Fruit fly (Drosophila melanogaster): ENCODE results near the gene CG17190.

CG17190 gene

DNA sequence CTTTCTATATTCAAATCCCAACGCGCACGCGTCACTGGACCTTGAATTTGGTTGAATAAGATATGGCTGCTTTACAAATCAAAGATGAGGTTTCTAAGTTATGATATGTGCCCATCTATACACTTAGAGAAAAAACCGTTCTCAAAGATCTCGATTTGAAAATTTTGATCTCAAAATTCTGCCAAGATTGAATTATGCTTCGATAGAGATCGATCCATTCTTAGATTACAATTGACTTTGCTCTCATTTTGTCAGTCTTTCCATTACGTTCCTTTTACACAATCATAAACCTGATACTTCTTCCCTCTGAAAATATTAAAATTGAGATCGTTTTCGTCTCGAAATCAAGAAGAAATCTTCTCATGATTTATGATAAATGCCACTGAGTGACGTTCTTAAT lies 616 bp downstream of the CG17190 start:
- no peak for TF ChIP-seq CG33017 (tag; optimal IDR thresholded peaks at IDR 0.05)
- no peak for TF ChIP-seq kay (GFP tag; ENCODE audit: borderline replicate concordance)
- TF ChIP-seq CG1620 (GFP tag; optimal IDR thresholded peaks at IDR 0.05), result no peak
- no peak for TF ChIP-seq Crg-1 (GFP tag; optimal IDR thresholded peaks at IDR 0.05)
- no peak for TF ChIP-seq bab1 (GFP tag; optimal IDR thresholded peaks at IDR 0.05)
- TF ChIP-seq toe (GFP tag; optimal IDR thresholded peaks at IDR 0.05), result no peak

DNA sequence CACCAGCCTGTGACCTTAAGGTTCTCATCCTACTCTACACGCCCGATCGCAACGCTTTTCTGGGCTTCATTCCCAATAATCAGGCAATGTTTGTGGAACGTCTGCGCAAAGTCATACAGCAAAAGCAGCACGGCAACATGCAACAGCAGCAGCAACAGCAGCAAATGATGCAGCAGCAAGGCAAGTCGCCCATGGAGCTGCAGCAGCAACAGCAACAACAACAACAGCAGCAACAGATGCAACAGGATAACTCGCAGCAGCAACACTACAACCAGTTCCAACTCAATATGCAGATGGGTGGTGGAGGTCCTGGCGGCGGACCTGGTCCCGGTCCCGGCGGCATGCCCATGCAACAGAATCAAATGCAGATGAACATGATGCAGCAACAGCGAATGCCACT lies 2.4 kb downstream of the CG17190 start:
- TF ChIP-seq CG7045 (GFP tag; optimal IDR thresholded peaks at IDR 0.05), result no peak
- TF ChIP-seq cnc (optimal IDR thresholded peaks at IDR 0.05), result no peak
- no peak for TF ChIP-seq ovo (GFP tag; optimal IDR thresholded peaks at IDR 0.05)
- no peak for TF ChIP-seq CG11617 (GFP tag; optimal IDR thresholded peaks at IDR 0.05)
- no peak for TF ChIP-seq CG12768 (GFP tag; optimal IDR thresholded peaks at IDR 0.05)
- no peak for TF ChIP-seq Mnt (GFP tag; optimal IDR thresholded peaks at IDR 0.05)
- no peak for TF ChIP-seq Crg-1 (GFP tag; optimal IDR thresholded peaks at IDR 0.05)
- no peak for TF ChIP-seq Hr96 (GFP tag; optimal IDR thresholded peaks at IDR 0.05)
- TF ChIP-seq CG14711 (tag; optimal IDR thresholded peaks at IDR 0.05), result no peak
- TF ChIP-seq Clk (GFP tag; optimal IDR thresholded peaks at IDR 0.05), result no peak
- no peak for TF ChIP-seq CG1620 (GFP tag; optimal IDR thresholded peaks at IDR 0.05)
- TF ChIP-seq kay (GFP tag; ENCODE audit: borderline replicate concordance), result no peak
- no peak for TF ChIP-seq cic (GFP tag; optimal IDR thresholded peaks at IDR 0.05)
- no peak for TF ChIP-seq pad (GFP tag; optimal IDR thresholded peaks at IDR 0.05)
- TF ChIP-seq tj (GFP tag; optimal IDR thresholded peaks at IDR 0.05), result no peak
- TF ChIP-seq CG7101 (tag; optimal IDR thresholded peaks at IDR 0.05), result no peak
- TF ChIP-seq toe (GFP tag; optimal IDR thresholded peaks at IDR 0.05), result no peak

DNA sequence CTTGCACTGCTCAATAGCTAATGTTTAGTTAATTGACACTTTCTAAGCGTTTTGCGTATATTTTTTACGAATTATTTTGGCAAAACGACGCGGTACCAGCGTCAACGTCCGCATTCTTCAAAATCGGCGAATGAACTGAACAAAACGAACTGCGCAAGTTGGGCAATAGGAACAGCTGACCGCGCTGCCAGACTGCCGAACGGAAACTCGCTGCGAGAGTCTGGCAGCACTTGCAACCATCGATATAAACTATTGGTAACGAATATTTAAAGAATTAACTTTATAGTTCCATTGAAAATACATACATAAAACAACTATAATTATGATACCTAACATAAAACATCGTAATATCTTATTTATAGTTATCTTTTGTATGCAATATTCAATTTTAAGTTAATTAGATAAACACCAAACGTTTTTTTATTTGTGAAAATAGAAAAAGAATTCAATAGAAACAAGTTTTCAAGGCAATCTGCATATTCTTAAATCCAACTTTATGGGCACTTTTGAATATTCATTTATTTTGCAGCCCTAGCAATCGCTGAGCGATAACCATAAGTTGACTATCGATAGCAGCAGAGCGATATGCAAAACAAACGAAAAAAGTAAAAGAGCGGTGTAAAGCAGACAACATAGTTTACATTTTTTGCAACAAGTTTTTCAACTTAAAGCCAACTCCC lies 4.8 kb downstream of the CG17190 start, which contains the start of the genes Hs6st and MED25:
Hs6st (minus strand) TSS at position 141 of the 680 bp plus-strand sequence.
MED25 (plus strand) TSS at position 576 of the 680 bp plus-strand sequence.
- TF ChIP-seq CG33017 (tag; optimal IDR thresholded peaks at IDR 0.05) (no peak), CG5204 (GFP tag; optimal IDR thresholded peaks at IDR 0.05) (peak; percentile 47), kay (GFP tag; ENCODE audit: borderline replicate concordance) (no peak), Clk (GFP tag; optimal IDR thresholded peaks at IDR 0.05) (peak; percentile 50), CG12768 (GFP tag; optimal IDR thresholded peaks at IDR 0.05) (peak; percentile 72), CG7045 (GFP tag; optimal IDR thresholded peaks at IDR 0.05) (peak; percentile 50), tj (GFP tag; optimal IDR thresholded peaks at IDR 0.05) (peak; percentile 2), bab1 (GFP tag; optimal IDR thresholded peaks at IDR 0.05) (peak; percentile 77), ovo (GFP tag; optimal IDR thresholded peaks at IDR 0.05) (peak; percentile 8), CG14711 (tag; optimal IDR thresholded peaks at IDR 0.05) (peak; percentile 68), CG1620 (GFP tag; optimal IDR thresholded peaks at IDR 0.05) (peak; percentile 17), Mnt (GFP tag; optimal IDR thresholded peaks at IDR 0.05) (peak; percentile 40), Hr96 (GFP tag; optimal IDR thresholded peaks at IDR 0.05) (no peak), CG7101 (tag; optimal IDR thresholded peaks at IDR 0.05) (peak; percentile 26), CG11617 (GFP tag; optimal IDR thresholded peaks at IDR 0.05) (peak; percentile 41), Crg-1 (GFP tag; optimal IDR thresholded peaks at IDR 0.05) (no peak), pad (GFP tag; optimal IDR thresholded peaks at IDR 0.05) (peak; percentile 40), cic (GFP tag; optimal IDR thresholded peaks at IDR 0.05) (no peak), cnc (optimal IDR thresholded peaks at IDR 0.05) (no peak), toe (GFP tag; optimal IDR thresholded peaks at IDR 0.05) (peak; percentile 42)

DNA sequence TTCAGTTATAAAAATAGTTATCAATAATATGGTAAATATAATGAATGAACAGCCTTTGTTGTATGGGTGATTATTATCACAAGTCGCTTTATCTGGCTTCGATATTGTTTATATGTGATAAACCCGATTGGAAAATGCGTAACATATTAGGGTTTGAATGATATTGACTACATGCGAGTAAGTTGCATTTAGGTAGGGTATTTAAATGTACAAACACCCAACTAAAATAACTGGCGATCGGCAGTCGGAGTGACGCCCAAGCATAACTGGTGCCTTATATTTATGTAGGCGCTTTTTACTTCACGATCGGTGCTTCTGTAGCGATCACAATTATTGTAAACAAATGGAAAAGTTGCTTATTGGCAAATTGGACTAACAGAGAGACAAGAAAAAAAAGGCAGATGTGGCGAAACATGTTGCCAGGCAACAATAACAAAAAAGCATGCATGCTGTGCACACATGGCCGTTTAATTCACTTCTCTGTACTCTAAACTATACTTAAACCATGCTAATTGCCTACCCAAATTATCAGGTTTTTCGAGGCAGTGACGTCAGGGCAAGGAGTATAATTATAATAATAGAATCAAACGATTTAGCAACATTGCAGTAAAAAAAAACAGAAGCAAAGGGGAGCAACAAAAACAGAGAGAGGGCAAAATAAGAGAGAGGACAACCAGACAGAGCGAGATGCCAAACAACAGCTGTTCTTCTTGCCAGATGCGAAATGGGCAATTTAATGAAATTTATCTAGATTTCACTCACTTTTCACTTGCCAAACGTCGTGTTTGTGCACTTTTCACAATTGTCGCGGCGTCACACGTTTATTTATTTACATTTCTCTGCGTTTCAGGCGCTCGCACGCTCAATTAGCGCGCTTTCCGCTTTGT lies 5.7 kb downstream of the CG17190 start:
- TF ChIP-seq CG14711 (tag; optimal IDR thresholded peaks at IDR 0.05) (no peak), toe (GFP tag; optimal IDR thresholded peaks at IDR 0.05) (no peak), pad (GFP tag; optimal IDR thresholded peaks at IDR 0.05) (peak; percentile 57), tj (GFP tag; optimal IDR thresholded peaks at IDR 0.05) (peak; percentile 35), kay (GFP tag; ENCODE audit: borderline replicate concordance) (peak; percentile 20), CG7101 (tag; optimal IDR thresholded peaks at IDR 0.05) (no peak)

DNA sequence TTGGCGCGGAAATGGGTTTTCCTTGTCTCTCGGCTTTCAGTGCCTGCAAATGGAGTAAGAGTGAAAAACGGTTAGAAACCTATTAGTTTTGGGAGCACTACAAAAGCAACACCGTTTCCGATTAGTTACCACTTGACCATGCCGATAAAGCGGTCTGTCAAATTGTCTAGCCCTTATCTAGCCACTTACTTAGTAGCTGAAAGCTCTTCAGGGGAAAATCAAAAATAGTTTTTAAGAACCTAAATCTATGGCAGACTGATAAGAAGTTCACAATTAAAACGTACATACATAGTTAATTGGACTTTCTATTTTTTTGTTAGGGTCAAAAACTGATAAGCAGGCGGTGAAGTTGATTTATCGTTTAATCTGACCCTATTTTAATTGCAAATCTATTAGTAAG lies 6.7 kb downstream of the CG17190 start:
- no peak for TF ChIP-seq CG7101 (tag; optimal IDR thresholded peaks at IDR 0.05)

DNA sequence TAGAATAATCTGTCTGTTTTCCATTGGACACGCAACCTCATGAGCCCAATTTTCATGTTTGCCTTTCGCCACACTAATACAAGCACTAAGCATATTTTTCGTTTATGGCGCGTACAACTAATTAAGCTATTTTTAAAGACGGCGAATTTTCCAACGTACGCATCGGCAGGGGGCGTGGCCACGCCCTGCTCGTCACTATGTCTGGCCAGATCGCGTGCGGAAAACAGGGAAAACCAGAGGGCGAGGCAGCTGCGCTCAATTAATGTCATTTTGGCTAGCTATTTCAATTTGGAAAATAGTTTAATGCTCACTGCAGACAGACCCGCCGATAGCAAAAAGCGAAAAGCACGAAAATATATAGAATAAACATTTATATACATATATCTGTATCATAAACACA lies 8.6 kb downstream of the CG17190 start:
- TF ChIP-seq Hr96 (GFP tag; optimal IDR thresholded peaks at IDR 0.05) (no peak), ovo (GFP tag; optimal IDR thresholded peaks at IDR 0.05) (no peak), tj (GFP tag; optimal IDR thresholded peaks at IDR 0.05) (no peak), bab1 (GFP tag; optimal IDR thresholded peaks at IDR 0.05) (no peak), CG14711 (tag; optimal IDR thresholded peaks at IDR 0.05) (no peak), Mnt (GFP tag; optimal IDR thresholded peaks at IDR 0.05) (no peak), toe (GFP tag; optimal IDR thresholded peaks at IDR 0.05) (no peak), cic (GFP tag; optimal IDR thresholded peaks at IDR 0.05) (no peak), CG12768 (GFP tag; optimal IDR thresholded peaks at IDR 0.05) (no peak), CG11617 (GFP tag; optimal IDR thresholded peaks at IDR 0.05) (no peak), cnc (optimal IDR thresholded peaks at IDR 0.05) (no peak), pad (GFP tag; optimal IDR thresholded peaks at IDR 0.05) (no peak), CG7101 (tag; optimal IDR thresholded peaks at IDR 0.05) (no peak), Clk (GFP tag; optimal IDR thresholded peaks at IDR 0.05) (no peak), CG7045 (GFP tag; optimal IDR thresholded peaks at IDR 0.05) (no peak)
